Fruit fly (Drosophila melanogaster) whole organism, embryonic: Measurements from ENCODE around the gene CG32195.

Experiments
- ATbp ChIP-seq: fragments of 200-800 bp; sonication (Bioruptor generic); optimal IDR thresholded peaks from 2 replicates; lab custom pipeline; 2017; ENCODE audit warnings: missing biosample characterization, mild to moderate bottlenecking, missing genetic modification characterization, missing genetic modification reagents
- Abd-B ChIP-seq: fragments of 200-800 bp; sonication (Bioruptor generic); optimal IDR thresholded peaks from 2 replicates; lab custom pipeline; 2018; ENCODE audit warnings: missing biosample characterization, mild to moderate bottlenecking, missing genetic modification characterization, moderate library complexity
- BEAF-32 ChIP-seq: fragments of 200-800 bp; sonication (Bioruptor generic); optimal IDR thresholded peaks from 3 replicates; lab custom pipeline; 2017; ENCODE audit warnings: missing biosample characterization, missing genetic modification characterization, mild to moderate bottlenecking, moderate library complexity, missing genetic modification reagents
- Blimp-1 ChIP-seq: fragments of 200-800 bp; sonication (Bioruptor generic); optimal IDR thresholded peaks from 3 replicates; lab custom pipeline; 2018; ENCODE audit warnings: missing biosample characterization, missing genetic modification characterization, mild to moderate bottlenecking, moderate library complexity, missing genetic modification reagents
- CG10462 ChIP-seq: fragments of 200-800 bp; sonication (Bioruptor generic); optimal IDR thresholded peaks from 2 replicates; lab custom pipeline; 2016; ENCODE audit warnings: missing biosample characterization, missing genetic modification characterization
- CG10959 ChIP-seq: fragments of 200-800 bp; sonication (Bioruptor generic); IDR thresholded peaks from 2 replicates; pipeline ENCODE4 v1.3.6; 2022; ENCODE audit warnings: missing biosample characterization, missing genetic modification characterization
- CG12744 ChIP-seq: fragments of 200-800 bp; sonication (Bioruptor generic); optimal IDR thresholded peaks from 2 replicates; lab custom pipeline; 2016; ENCODE audit warnings: missing biosample characterization, missing genetic modification characterization
- CG13123 ChIP-seq: fragments of 200-800 bp; sonication (Bioruptor generic); optimal IDR thresholded peaks from 2 replicates; lab custom pipeline; 2016; ENCODE audit warnings: missing biosample characterization, missing genetic modification characterization
- CG14050 ChIP-seq: fragments of 200-800 bp; sonication (Bioruptor generic); IDR thresholded peaks from 3 replicates; pipeline ENCODE4 v1.3.6; 2022; ENCODE audit warnings: missing biosample characterization, missing genetic modification characterization
- CG15514 ChIP-seq: fragments of 200-800 bp; sonication (Bioruptor generic); optimal IDR thresholded peaks from 3 replicates; lab custom pipeline; 2017; ENCODE audit warnings: missing biosample characterization, missing genetic modification characterization, mild to moderate bottlenecking, moderate library complexity, missing genetic modification reagents
- CG18011 ChIP-seq: fragments of 200-800 bp; sonication (Bioruptor generic); optimal IDR thresholded peaks from 2 replicates; lab custom pipeline; 2017; ENCODE audit warnings: missing biosample characterization, missing genetic modification characterization, mild to moderate bottlenecking, moderate library complexity, missing genotype
- CG2678 ChIP-seq: fragments of 200-800 bp; sonication (Bioruptor generic); optimal IDR thresholded peaks from 3 replicates; lab custom pipeline; 2019; ENCODE audit warnings: missing biosample characterization, mild to moderate bottlenecking, missing genetic modification characterization, moderate library complexity
- CG6654 ChIP-seq: fragments of 200-800 bp; sonication (Bioruptor generic); optimal IDR thresholded peaks from 2 replicates; lab custom pipeline; 2017; ENCODE audit warnings: missing biosample characterization, mild to moderate bottlenecking, missing genetic modification characterization
- CG6683 ChIP-seq: fragments of 200-800 bp; sonication (Bioruptor generic); optimal IDR thresholded peaks from 2 replicates; lab custom pipeline; 2017; ENCODE audit warnings: missing biosample characterization, mild to moderate bottlenecking, missing genetic modification characterization, missing genetic modification reagents
- CG6765 ChIP-seq: fragments of 200-800 bp; sonication (Bioruptor generic); optimal IDR thresholded peaks from 3 replicates; lab custom pipeline; 2017; ENCODE audit warnings: missing biosample characterization, mild to moderate bottlenecking, missing genetic modification characterization
- CG6813 ChIP-seq: fragments of 200-800 bp; sonication (Bioruptor generic); optimal IDR thresholded peaks from 2 replicates; lab custom pipeline; 2017; ENCODE audit warnings: missing biosample characterization, missing genetic modification characterization, mild to moderate bottlenecking, moderate library complexity, missing genetic modification reagents
- CG7372 ChIP-seq: fragments of 200-800 bp; sonication (Bioruptor generic); IDR thresholded peaks from 2 replicates; pipeline ENCODE4 v1.3.6; 2022; ENCODE audit warnings: missing biosample characterization, missing genetic modification characterization
- CG8089 ChIP-seq: fragments of 200-800 bp; sonication (Bioruptor generic); optimal IDR thresholded peaks from 3 replicates; lab custom pipeline; 2016; ENCODE audit warnings: missing biosample characterization, missing genetic modification characterization
- Camta ChIP-seq: fragments of 200-800 bp; sonication (Bioruptor generic); optimal IDR thresholded peaks from 2 replicates; lab custom pipeline; 2016; ENCODE audit warnings: missing biosample characterization, missing genetic modification characterization
- HHEX ChIP-seq: fragments of 200-800 bp; sonication (Bioruptor generic); optimal IDR thresholded peaks from 3 replicates; lab custom pipeline; 2017; ENCODE audit warnings: missing biosample characterization, mild to moderate bottlenecking, missing genetic modification characterization, missing genetic modification reagents
- HmgZ ChIP-seq: fragments of 200-800 bp; sonication (Bioruptor generic); optimal IDR thresholded peaks from 2 replicates; lab custom pipeline; 2018; ENCODE audit warnings: missing biosample characterization, mild to moderate bottlenecking, missing genetic modification characterization
- Nf-YA ChIP-seq: fragments of 200-800 bp; sonication (Bioruptor generic); IDR thresholded peaks from 2 replicates; pipeline ENCODE4 v1.3.6; 2022; ENCODE audit warnings: missing biosample characterization, missing genetic modification characterization
- Oli ChIP-seq: fragments of 200-800 bp; sonication (Bioruptor generic); optimal IDR thresholded peaks from 2 replicates; lab custom pipeline; 2018; ENCODE audit warnings: missing biosample characterization, mild to moderate bottlenecking, missing genetic modification characterization, moderate library complexity
- Spps ChIP-seq: fragments of 200-800 bp; sonication (Bioruptor generic); optimal IDR thresholded peaks from 2 replicates; lab custom pipeline; 2018; ENCODE audit warnings: missing biosample characterization, mild to moderate bottlenecking, missing genetic modification characterization
- Ssrp ChIP-seq: fragments of 200-800 bp; sonication (Bioruptor generic); optimal IDR thresholded peaks from 2 replicates; lab custom pipeline; 2018; ENCODE audit warnings: missing biosample characterization, mild to moderate bottlenecking, missing genetic modification characterization, moderate library complexity
- Usf ChIP-seq: fragments of 200-800 bp; sonication (Bioruptor generic); optimal IDR thresholded peaks from 2 replicates; lab custom pipeline; 2017; ENCODE audit warnings: missing genotype, missing biosample characterization, missing genetic modification characterization
- Vsx1 ChIP-seq: fragments of 200-800 bp; sonication (Bioruptor generic); optimal IDR thresholded peaks from 2 replicates; lab custom pipeline; 2017; ENCODE audit warnings: missing biosample characterization, mild to moderate bottlenecking, missing genetic modification characterization, missing genetic modification reagents
- ab ChIP-seq: fragments of 200-800 bp; sonication (Bioruptor generic); optimal IDR thresholded peaks from 2 replicates; lab custom pipeline; 2016; ENCODE audit warnings: missing biosample characterization, missing genetic modification characterization
- bcd ChIP-seq: fragments of 200-800 bp; sonication (Bioruptor generic); optimal IDR thresholded peaks from 2 replicates; lab custom pipeline; 2017; ENCODE audit warnings: missing biosample characterization, mild to moderate bottlenecking, missing genetic modification characterization
- bsh ChIP-seq, 2 experiments: fragments of 200-800 bp; sonication (Bioruptor generic); optimal IDR thresholded peaks; 2 replicates each; lab custom pipeline; 2017 to 2018; ENCODE audit warnings: mild to moderate bottlenecking in 2 of 2, missing biosample characterization in 2 of 2, missing genetic modification characterization in 2 of 2, moderate library complexity in 1 of 2
- ci ChIP-seq: fragments of 200-800 bp; sonication (Bioruptor generic); IDR thresholded peaks from 3 replicates; pipeline ENCODE4 v1.3.6; 2022; ENCODE audit warnings: missing biosample characterization, missing genetic modification characterization
- dm ChIP-seq: fragments of 200-800 bp; sonication (Bioruptor generic); optimal IDR thresholded peaks from 3 replicates; lab custom pipeline; 2016; ENCODE audit warnings: missing biosample characterization, missing genetic modification characterization
- dmrt11E ChIP-seq: fragments of 200-800 bp; sonication (Bioruptor generic); optimal IDR thresholded peaks from 3 replicates; lab custom pipeline; 2018; ENCODE audit warnings: missing biosample characterization, mild to moderate bottlenecking, missing genetic modification characterization, moderate library complexity
- dpn ChIP-seq, 2 experiments: fragments of 200-800 bp; sonication (Bioruptor generic); optimal IDR thresholded peaks; 3 replicates each; lab custom pipeline; 2016; ENCODE audit warnings: missing biosample characterization in 2 of 2, missing genetic modification characterization in 2 of 2
- en ChIP-seq: fragments of 200-800 bp; sonication (Bioruptor generic); optimal IDR thresholded peaks from 2 replicates; lab custom pipeline; 2016; ENCODE audit warnings: missing biosample characterization, missing genetic modification characterization
- fd64A ChIP-seq: fragments of 200-800 bp; sonication (Bioruptor generic); optimal IDR thresholded peaks from 3 replicates; lab custom pipeline; 2018; ENCODE audit warnings: missing biosample characterization, mild to moderate bottlenecking, missing genetic modification characterization
- ftz-f1 ChIP-seq: fragments of 200-800 bp; sonication (Bioruptor generic); optimal IDR thresholded peaks from 2 replicates; lab custom pipeline; 2016; ENCODE audit warnings: missing biosample characterization, missing genetic modification characterization
- gfzf ChIP-seq: fragments of 200-800 bp; sonication (Bioruptor generic); optimal IDR thresholded peaks from 2 replicates; lab custom pipeline; 2016; ENCODE audit warnings: missing biosample characterization, mild to moderate bottlenecking, missing genetic modification characterization, moderate library complexity
- her ChIP-seq: fragments of 200-800 bp; sonication (Bioruptor generic); optimal IDR thresholded peaks from 2 replicates; lab custom pipeline; 2016; ENCODE audit warnings: missing biosample characterization, missing genetic modification characterization
- hth ChIP-seq: fragments of >200 bp; optimal IDR thresholded peaks from 2 replicates; lab custom pipeline; 2017; ENCODE audit warnings: inconsistent platforms
- jumu ChIP-seq: fragments of 200-800 bp; sonication (Bioruptor generic); optimal IDR thresholded peaks from 3 replicates; lab custom pipeline; 2016; ENCODE audit warnings: missing biosample characterization, missing genetic modification characterization
- lab ChIP-seq: fragments of 200-800 bp; sonication (Bioruptor generic); optimal IDR thresholded peaks from 3 replicates; lab custom pipeline; 2017; ENCODE audit warnings: missing biosample characterization, missing genetic modification characterization, mild to moderate bottlenecking, moderate library complexity, missing genetic modification reagents
- lilli ChIP-seq: fragments of 200-800 bp; sonication (Bioruptor generic); optimal IDR thresholded peaks from 3 replicates; lab custom pipeline; 2016; ENCODE audit warnings: missing biosample characterization, missing genetic modification characterization
- lov ChIP-seq, 2 experiments: fragments of 200-800 bp in 1 of 2; fragments of >200 bp in 1 of 2; sonication (Bioruptor generic) in 1 of 2; IDR thresholded peaks in 1 of 2; optimal IDR thresholded peaks in 1 of 2; 2 replicates in 1 of 2; 3 replicates in 1 of 2; pipeline versions ENCODE4 v1.3.6 to Lab custom; 2017 to 2022; ENCODE audit warnings: missing biosample characterization in 1 of 2, missing genetic modification characterization in 1 of 2
- nerfin-1 ChIP-seq: fragments of 200-800 bp; sonication (Bioruptor generic); optimal IDR thresholded peaks from 3 replicates; lab custom pipeline; 2019; ENCODE audit warnings: missing biosample characterization, mild to moderate bottlenecking, missing genetic modification characterization, moderate library complexity
- org-1 ChIP-seq: fragments of 200-800 bp; sonication (Bioruptor generic); optimal IDR thresholded peaks from 2 replicates; lab custom pipeline; 2017; ENCODE audit warnings: missing biosample characterization, missing genetic modification characterization
- sd ChIP-seq: fragments of 200-800 bp; sonication (Bioruptor generic); optimal IDR thresholded peaks from 3 replicates; lab custom pipeline; 2018; ENCODE audit warnings: missing biosample characterization, mild to moderate bottlenecking, missing genetic modification characterization, moderate library complexity
- tin ChIP-seq: fragments of 200-800 bp; sonication (Bioruptor generic); optimal IDR thresholded peaks from 3 replicates; lab custom pipeline; 2016; ENCODE audit warnings: missing biosample characterization, missing genetic modification characterization
- tio ChIP-seq: fragments of 200-800 bp; sonication (Bioruptor generic); optimal IDR thresholded peaks from 2 replicates; lab custom pipeline; 2017; ENCODE audit warnings: missing biosample characterization, missing genetic modification characterization, inconsistent platforms
- trh ChIP-seq: fragments of 200-800 bp; sonication (Bioruptor generic); optimal IDR thresholded peaks from 2 replicates; lab custom pipeline; 2016; ENCODE audit warnings: missing biosample characterization, missing genetic modification characterization

Gene CG32195

dm6 chr3L:18144620-18145019 is 31.9 kb downstream of the CG32195 start (continued):
- TF ChIP-seq BEAF-32 (GFP tag; lab: Kevin White, UChicago) (no peak), ATbp (GFP tag; lab: Kevin White, UChicago) (peak; percentile 46), fd64A (GFP tag; lab: Kevin White, UChicago) (no peak), hth (lab: Kevin White, UChicago) (no peak), Abd-B (GFP tag; lab: Kevin White, UChicago) (no peak), Nf-YA (GFP tag; lab: Robert Waterston, UW) (no peak), her (GFP tag; lab: Kevin White, UChicago) (no peak), ci (GFP tag; lab: Robert Waterston, UW) (no peak), CG10462 (no peak), bcd (GFP tag; lab: Kevin White, UChicago) (peak; percentile 4), CG14050 (GFP tag; lab: Robert Waterston, UW) (no peak), dpn (GFP tag; optimal IDR thresholded peaks at IDR 0.05; lab: Kevin White, UChicago) (no peak), org-1 (no peak), CG7372 (GFP tag; lab: Robert Waterston, UW) (no peak), Blimp-1 (GFP tag; lab: Kevin White, UChicago) (peak; percentile 51), lov (optimal IDR thresholded peaks at IDR 0.05; lab: Kevin White, UChicago) (no peak), lov (GFP tag; IDR thresholded peaks at IDR 0.05; lab: Robert Waterston, UW) (no peak), CG15514 (GFP tag; lab: Kevin White, UChicago) (peak; percentile 44), bsh (GFP tag; optimal IDR thresholded peaks at IDR 0.05; lab: Kevin White, UChicago) (no peak), tin (GFP tag; lab: Kevin White, UChicago) (no peak), CG6765 (GFP tag; lab: Kevin White, UChicago) (no peak), trh (GFP tag; lab: Kevin White, UChicago) (peak; percentile 5), Spps (no peak), Vsx1 (GFP tag; lab: Kevin White, UChicago) (peak; percentile 24), Usf (GFP tag; lab: Kevin White, UChicago) (no peak), lilli (GFP tag; lab: Kevin White, UChicago) (no peak), ftz-f1 (peak; percentile 1), dmrt11E (tag; lab: Kevin White, UChicago) (no peak), CG18011 (no peak), dm (no peak), lab (GFP tag; lab: Kevin White, UChicago) (peak; percentile 58), HHEX (GFP tag; lab: Kevin White, UChicago) (peak; percentile 18), Oli (tag; lab: Kevin White, UChicago) (no peak), ab (GFP tag; lab: Kevin White, UChicago) (no peak), HmgZ (tag; lab: Kevin White, UChicago) (peak; percentile 3), CG10959 (GFP tag; lab: Robert Waterston, UW) (no peak), CG8089 (GFP tag; lab: Kevin White, UChicago) (no peak), tio (no peak), CG2678 (tag; lab: Kevin White, UChicago) (peak; percentile 5), en (GFP tag; lab: Kevin White, UChicago) (no peak), CG6654 (GFP tag; lab: Kevin White, UChicago) (no peak), CG13123 (GFP tag; lab: Kevin White, UChicago) (no peak), gfzf (GFP tag; lab: Kevin White, UChicago) (no peak), CG6683 (no peak), jumu (GFP tag; lab: Kevin White, UChicago) (no peak), Ssrp (tag; lab: Kevin White, UChicago) (no peak), sd (tag; lab: Kevin White, UChicago) (no peak), CG12744 (GFP tag; lab: Kevin White, UChicago) (no peak), nerfin-1 (tag; lab: Kevin White, UChicago) (no peak), CG6813 (peak; percentile 11), Camta (GFP tag; lab: Kevin White, UChicago) (no peak)
